Fruit fly (Drosophila melanogaster): Measurements from ENCODE around the gene ng1.
A peak's percentile ranks its signal among the peaks of the same experiment; 100 is the strongest.

The ng1 gene

DNA sequence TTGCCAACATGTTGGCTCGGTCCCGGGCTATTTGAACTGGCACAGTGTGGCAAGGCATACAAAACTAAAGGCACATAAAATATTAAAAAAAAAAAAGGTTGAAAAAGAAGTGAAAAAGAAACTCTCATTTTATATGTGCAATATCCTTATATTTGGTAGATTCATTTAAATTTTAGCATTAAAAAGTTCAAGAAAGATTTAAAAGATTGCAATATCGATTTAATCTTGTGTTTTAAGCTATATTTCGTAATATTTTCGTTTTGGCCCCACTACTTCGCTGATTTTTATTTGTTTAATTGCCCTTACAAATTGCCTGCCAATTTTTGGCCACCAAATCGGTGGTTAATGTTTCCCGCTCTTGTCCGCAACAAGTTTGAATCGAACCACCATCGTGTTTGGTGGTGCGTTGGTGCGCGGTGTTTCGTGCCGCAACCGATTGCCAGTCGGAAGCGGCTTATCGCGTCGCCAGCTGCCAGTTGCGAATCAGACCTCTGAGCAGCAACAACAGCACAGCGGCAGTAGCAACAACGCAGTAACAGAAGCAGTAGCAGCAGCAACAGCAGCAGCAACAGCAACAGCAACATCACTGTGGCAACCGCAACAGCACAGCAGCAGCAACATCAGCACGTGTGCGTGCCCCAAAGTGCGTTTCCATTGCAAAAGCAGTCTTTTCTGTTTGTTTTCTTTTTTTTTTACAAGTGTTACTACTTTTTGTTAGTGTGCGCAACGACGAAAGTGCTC, 13.5 kb downstream of the ng1 start (continued):
- TF ChIP-seq CG5180 (GFP tag; optimal IDR thresholded peaks at IDR 0.05) (peak; percentile 99), inv (GFP tag; IDR thresholded peaks at IDR 0.05; ENCODE audit: partially characterized antibody) (no peak), CoRest (tag; optimal IDR thresholded peaks at IDR 0.05) (peak; percentile 97), CG8388 (GFP tag; optimal IDR thresholded peaks at IDR 0.05) (peak; percentile 90), fd102C (GFP tag; optimal IDR thresholded peaks at IDR 0.05) (no peak), Med (GFP tag) (peak; percentile 95), ranshi (GFP tag; IDR thresholded peaks at IDR 0.05) (peak; percentile 93), insv (GFP tag; optimal IDR thresholded peaks at IDR 0.05) (peak; percentile 13 to 67), Meics (GFP tag; optimal IDR thresholded peaks at IDR 0.05) (peak; percentile 98), nom (GFP tag; optimal IDR thresholded peaks at IDR 0.05) (peak; percentile 70), CG15011 (GFP tag; optimal IDR thresholded peaks at IDR 0.05) (peak; percentile 95), bcd (GFP tag; optimal IDR thresholded peaks at IDR 0.05) (peak; percentile 97), CG17361 (GFP tag; IDR thresholded peaks at IDR 0.05) (peak; percentile 97), corto (GFP tag; optimal IDR thresholded peaks at IDR 0.05) (no peak), CG15479 (GFP tag; optimal IDR thresholded peaks at IDR 0.05) (no peak), CG31224 (GFP tag; IDR thresholded peaks at IDR 0.05) (peak; percentile 87), CG10147 (GFP tag; optimal IDR thresholded peaks at IDR 0.05) (peak; percentile 96), CG13123 (GFP tag; optimal IDR thresholded peaks at IDR 0.05) (peak; percentile 84)

DNA sequence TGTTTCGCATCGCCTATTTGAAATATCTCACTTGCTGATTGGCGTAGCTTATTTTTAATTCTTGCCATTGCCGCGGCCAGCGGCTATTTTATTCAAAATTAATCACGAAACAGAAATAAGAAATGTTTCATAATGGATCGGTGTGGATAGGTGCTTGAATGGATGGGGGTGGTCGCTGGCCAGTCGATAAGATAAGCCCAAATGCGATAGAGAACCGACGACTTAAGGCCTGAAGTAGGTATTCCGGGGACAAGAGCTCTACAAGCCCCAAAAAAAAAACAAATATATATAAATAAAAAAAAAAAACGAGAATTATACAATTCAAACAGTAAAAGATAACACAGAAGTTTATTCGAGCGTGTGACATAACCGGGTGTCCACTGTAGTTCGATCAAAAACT, 18.3 kb downstream of the ng1 start:
- TF ChIP-seq grau (tag; optimal IDR thresholded peaks at IDR 0.05) (peak; percentile 25), slbo (GFP tag; IDR thresholded peaks at IDR 0.05) (peak; percentile 34; the same call in 1 of the 2 replicates), sug (tag; optimal IDR thresholded peaks at IDR 0.05) (peak; percentile 39), CG34376 (GFP tag; optimal IDR thresholded peaks at IDR 0.05) (peak; percentile 5), mirr (GFP tag; optimal IDR thresholded peaks at IDR 0.05) (peak; percentile 46), CG13894 (tag; optimal IDR thresholded peaks at IDR 0.05) (no peak), CG11456 (GFP tag; IDR thresholded peaks at IDR 0.05) (no peak), Rfx (GFP tag; IDR thresholded peaks at IDR 0.05) (0 out of 2 replicates have a peak, but pooled peaks have one; percentile 15), Drgx (GFP tag; IDR thresholded peaks at IDR 0.05) (no peak), CG10366 (GFP tag; IDR thresholded peaks at IDR 0.05) (no peak), CG10543 (GFP tag; optimal IDR thresholded peaks at IDR 0.05) (peak; percentile 9), dmrt11E (tag; optimal IDR thresholded peaks at IDR 0.05) (no peak), sd (tag; optimal IDR thresholded peaks at IDR 0.05) (peak; percentile 1), crp (GFP tag; optimal IDR thresholded peaks at IDR 0.05) (no peak), row (GFP tag; IDR thresholded peaks at IDR 0.05) (0 out of 3 replicates have a peak, but pooled peaks have one; percentile 35), CG9932 (GFP tag; IDR thresholded peaks at IDR 0.05) (no peak), dan (GFP tag; IDR thresholded peaks at IDR 0.05) (no peak), exex (tag; optimal IDR thresholded peaks at IDR 0.05) (peak; percentile 81), CG17359 (tag; optimal IDR thresholded peaks at IDR 0.05) (peak; percentile 25), NfI (GFP tag; optimal IDR thresholded peaks at IDR 0.05) (no peak), cwo (GFP tag; optimal IDR thresholded peaks at IDR 0.05) (no peak), ems (GFP tag; optimal IDR thresholded peaks at IDR 0.05) (no peak), Pdp1 (GFP tag; optimal IDR thresholded peaks at IDR 0.05) (peak in 1 of 2 experiments; percentile 69), GATAe (GFP tag; conservative IDR thresholded peaks at IDR 0.05) (peak; percentile 56), lab (GFP tag; optimal IDR thresholded peaks at IDR 0.05) (peak; percentile 57), dpn (GFP tag; optimal IDR thresholded peaks at IDR 0.05) (no peak)

Data from whole organism, embryonic.